Worm (Caenorhabditis elegans) whole organism, young adult: ENCODE data around the gene str-146.
A peak's percentile ranks its signal among the peaks of the same experiment; 100 is the strongest.

Source experiments
- B0019.2 ChIP-seq: fragments of 200-800 bp; sonication (Bioruptor generic); conservative IDR thresholded peaks from 2 replicates; pipeline ENCODE4 v1.3.6; 2022; ENCODE audit warnings: missing genetic modification reagents, missing genetic modification characterization, missing compliant biosample characterization
- B0336.3 ChIP-seq: fragments of 200-800 bp; sonication (Bioruptor generic); IDR thresholded peaks from 2 replicates; pipeline ENCODE4 v1.3.6; 2022; ENCODE audit warnings: missing genetic modification characterization, missing compliant biosample characterization
- C06A6.2 ChIP-seq: fragments of 200-800 bp; sonication (Bioruptor generic); conservative IDR thresholded peaks from 2 replicates; pipeline ENCODE4 v1.3.6; 2022; ENCODE audit warnings: missing genetic modification characterization, missing compliant biosample characterization
- C17E4.6 ChIP-seq: fragments of 200-800 bp; sonication (Bioruptor generic); IDR thresholded peaks from 2 replicates; pipeline ENCODE4 v1.3.6; 2022; ENCODE audit warnings: missing genetic modification reagents, missing genetic modification characterization, missing compliant biosample characterization
- D2030.7 ChIP-seq: fragments of 200-800 bp; sonication (Bioruptor generic); IDR thresholded peaks from 2 replicates; pipeline ENCODE4 v1.3.6; 2022; ENCODE audit warnings: missing genetic modification reagents, missing genetic modification characterization, missing compliant biosample characterization
- F39B2.1 ChIP-seq: fragments of 200-800 bp; sonication (Bioruptor generic); IDR thresholded peaks from 2 replicates; pipeline ENCODE4 v1.3.6; 2022; ENCODE audit warnings: missing genetic modification reagents, missing genetic modification characterization, missing compliant biosample characterization
- K12H6.12 ChIP-seq: fragments of 200-800 bp; sonication (Bioruptor generic); optimal IDR thresholded peaks from 2 replicates; lab custom pipeline; 2018; ENCODE audit warnings: mild to moderate bottlenecking, missing genetic modification characterization, missing compliant biosample characterization
- T26A5.8 ChIP-seq: sonication (generic microtip); optimal IDR thresholded peaks from 2 replicates; lab custom pipeline; 2016; ENCODE audit warnings: missing genetic modification characterization, missing compliant biosample characterization
- Y53G8AR.9 ChIP-seq: fragments of 200-800 bp; sonication (Bioruptor generic); conservative IDR thresholded peaks from 2 replicates; pipeline ENCODE4 v1.3.6; 2022; ENCODE audit warnings: missing genetic modification reagents, missing genetic modification characterization, missing compliant biosample characterization
- Y95B8A.8 ChIP-seq: fragments of 200-800 bp; sonication (Bioruptor generic); IDR thresholded peaks from 2 replicates; pipeline ENCODE4 v1.3.6; 2022; ENCODE audit warnings: missing genetic modification reagents, missing genetic modification characterization, missing compliant biosample characterization
- ZK185.1 ChIP-seq: sonication (generic microtip); optimal IDR thresholded peaks from 2 replicates; lab custom pipeline; 2016; ENCODE audit warnings: mild to moderate bottlenecking, missing genetic modification characterization, missing compliant biosample characterization; ENCODE audit not compliant: poor library complexity, severe bottlenecking
- athp-1 ChIP-seq: sonication (generic microtip); optimal IDR thresholded peaks from 2 replicates; lab custom pipeline; 2017; ENCODE audit warnings: mild to moderate bottlenecking, missing genetic modification characterization, missing compliant biosample characterization
- attf-3 ChIP-seq: fragments of 200-800 bp; sonication (Bioruptor generic); conservative IDR thresholded peaks from 2 replicates; pipeline ENCODE4 v1.3.6; 2022; ENCODE audit warnings: missing genetic modification reagents, missing genetic modification characterization, missing compliant biosample characterization
- attf-6 ChIP-seq: fragments of 200-800 bp; sonication (Bioruptor generic); IDR thresholded peaks from 2 replicates; pipeline ENCODE4 v1.3.6; 2022; ENCODE audit warnings: missing genetic modification reagents, missing genetic modification characterization, missing compliant biosample characterization
- ceh-91 ChIP-seq: fragments of 200-800 bp; sonication (Bioruptor generic); IDR thresholded peaks from 2 replicates; pipeline ENCODE4 v1.3.6; 2022; ENCODE audit warnings: missing genetic modification reagents, missing genetic modification characterization, missing compliant biosample characterization
- egl-18 ChIP-seq: fragments of 200-800 bp; sonication (Bioruptor generic); IDR thresholded peaks from 2 replicates; pipeline ENCODE4 v1.3.6; 2022; ENCODE audit warnings: missing genetic modification reagents, missing genetic modification characterization, missing compliant biosample characterization
- egl-44 ChIP-seq: fragments of 200-800 bp; sonication (Bioruptor generic); IDR thresholded peaks from 2 replicates; pipeline ENCODE4 v1.3.6; 2022; ENCODE audit warnings: missing genetic modification reagents, missing genetic modification characterization, missing compliant biosample characterization
- egrh-3 ChIP-seq: fragments of 200-800 bp; sonication (Bioruptor generic); IDR thresholded peaks from 2 replicates; pipeline ENCODE4 v1.3.6; 2022; ENCODE audit warnings: missing genetic modification reagents, missing genetic modification characterization, missing compliant biosample characterization
- fkh-3 ChIP-seq: sonication (generic microtip); optimal IDR thresholded peaks from 2 replicates; lab custom pipeline; 2016; ENCODE audit warnings: mild to moderate bottlenecking, missing genetic modification characterization, missing compliant biosample characterization
- hlh-12 ChIP-seq: sonication (generic microtip); optimal IDR thresholded peaks from 2 replicates; lab custom pipeline; 2016; ENCODE audit warnings: missing genetic modification characterization, missing compliant biosample characterization
- hmg-1.2 ChIP-seq: fragments of 200-800 bp; sonication (Bioruptor generic); IDR thresholded peaks from 2 replicates; pipeline ENCODE4 v1.3.6; 2022; ENCODE audit warnings: missing genetic modification reagents, missing genetic modification characterization, missing compliant biosample characterization
- hsf-1 ChIP-seq: fragments of 200-800 bp; sonication (Bioruptor generic); IDR thresholded peaks from 2 replicates; pipeline ENCODE4 v1.3.6; 2022; ENCODE audit warnings: missing genetic modification reagents, missing genetic modification characterization, missing compliant biosample characterization
- lin-35 ChIP-seq, 3 experiments: fragments of 150-350 bp in 2 of 3; sonication (generic microtip) in 1 of 3; optimal IDR thresholded peaks; 2 replicates each; lab custom pipeline; 2014 to 2018; ENCODE audit warnings: missing biosample characterization in 3 of 3, missing genetic modification characterization in 3 of 3, missing genetic modification reagents in 3 of 3
- madf-3 ChIP-seq: fragments of 200-800 bp; sonication (Bioruptor generic); IDR thresholded peaks from 2 replicates; pipeline ENCODE4 v1.3.6; 2022; ENCODE audit warnings: missing genetic modification reagents, missing genetic modification characterization, missing compliant biosample characterization
- madf-6 ChIP-seq: fragments of 200-800 bp; sonication (Bioruptor generic); IDR thresholded peaks from 2 replicates; pipeline ENCODE4 v1.3.6; 2022; ENCODE audit warnings: missing genetic modification reagents, missing genetic modification characterization, missing compliant biosample characterization
- madf-8 ChIP-seq: fragments of 200-800 bp; sonication (Bioruptor generic); conservative IDR thresholded peaks from 2 replicates; pipeline ENCODE4 v1.3.6; 2022; ENCODE audit warnings: missing genetic modification reagents, missing genetic modification characterization, missing compliant biosample characterization
- mxl-1 ChIP-seq: sonication (generic microtip); optimal IDR thresholded peaks from 2 replicates; lab custom pipeline; 2016; ENCODE audit warnings: missing genetic modification characterization, missing compliant biosample characterization
- nfyb-1 ChIP-seq: fragments of 200-800 bp; sonication (Bioruptor generic); IDR thresholded peaks from 2 replicates; pipeline ENCODE4 v1.3.6; 2022; ENCODE audit warnings: missing genetic modification reagents, missing genetic modification characterization, missing compliant biosample characterization
- nhr-179 ChIP-seq: sonication (generic microtip); optimal IDR thresholded peaks from 2 replicates; lab custom pipeline; 2016; ENCODE audit warnings: mild to moderate bottlenecking, missing genetic modification characterization, missing compliant biosample characterization
- pbrm-1 ChIP-seq: fragments of 200-800 bp; sonication (Bioruptor generic); IDR thresholded peaks from 2 replicates; pipeline ENCODE4 v1.3.6; 2022; ENCODE audit warnings: missing genetic modification reagents, missing genetic modification characterization, missing compliant biosample characterization
- rcor-1 ChIP-seq: fragments of 200-800 bp; sonication (Bioruptor generic); IDR thresholded peaks from 2 replicates; pipeline ENCODE4 v1.3.6; 2022; ENCODE audit warnings: missing genetic modification reagents, missing genetic modification characterization, missing compliant biosample characterization
- rec-8 ChIP-seq, 2 experiments: sonication (generic microtip); optimal IDR thresholded peaks; 2 replicates each; lab custom pipeline; 2016; ENCODE audit warnings: mild to moderate bottlenecking in 2 of 2, missing genetic modification characterization in 2 of 2, missing genetic modification reagents in 2 of 2, missing genotype in 2 of 2, missing biosample characterization in 1 of 2, missing compliant biosample characterization in 1 of 2, moderate library complexity in 1 of 2
- repo-1 ChIP-seq: sonication (generic microtip); optimal IDR thresholded peaks from 2 replicates; lab custom pipeline; 2017; ENCODE audit warnings: mild to moderate bottlenecking, missing genetic modification characterization, missing compliant biosample characterization
- sdz-38 ChIP-seq: sonication (generic microtip); optimal IDR thresholded peaks from 2 replicates; lab custom pipeline; 2016; ENCODE audit warnings: missing genotype, missing genetic modification characterization, missing compliant biosample characterization
- tbp1 ChIP-seq: fragments of 200-800 bp; sonication (Bioruptor generic); optimal IDR thresholded peaks from 2 replicates; lab custom pipeline; 2018; ENCODE audit warnings: mild to moderate bottlenecking, missing genetic modification characterization, missing compliant biosample characterization
- tbx-9 ChIP-seq: sonication (generic microtip); optimal IDR thresholded peaks from 2 replicates; lab custom pipeline; 2016; ENCODE audit warnings: borderline replicate concordance, missing genetic modification characterization, inconsistent platforms, missing compliant biosample characterization
- unc-62 ChIP-seq: fragments of 150-350 bp; optimal IDR thresholded peaks from 2 replicates; lab custom pipeline; 2014; ENCODE audit warnings: missing biosample characterization, missing genetic modification reagents, missing genetic modification characterization
- xnd-1 ChIP-seq: sonication (generic microtip); optimal IDR thresholded peaks from 2 replicates; lab custom pipeline; 2016; ENCODE audit warnings: missing genotype, missing genetic modification reagents, missing genetic modification characterization, missing compliant biosample characterization
- ztf-18 ChIP-seq: sonication (generic microtip); optimal IDR thresholded peaks from 2 replicates; lab custom pipeline; 2016; ENCODE audit warnings: missing genotype, mild to moderate bottlenecking, missing genetic modification characterization, missing compliant biosample characterization
- ztf-22 ChIP-seq: fragments of 200-800 bp; sonication (Bioruptor generic); optimal IDR thresholded peaks from 2 replicates; lab custom pipeline; 2018; ENCODE audit warnings: mild to moderate bottlenecking, missing genetic modification characterization, moderate library complexity, missing compliant biosample characterization
- ztf-26 ChIP-seq: sonication (generic microtip); optimal IDR thresholded peaks from 2 replicates; lab custom pipeline; 2017; ENCODE audit warnings: missing genetic modification characterization, missing compliant biosample characterization

Gene str-146

ce11 chrV:8067800-8068199 lies 27.5 kb downstream of the str-146 start, which contains the start of gene str-140:
Gene str-140 (minus strand): TSS chrV:8067900.
- TF ChIP-seq repo-1 (tag; lab: Kevin White, UChicago) (no peak), D2030.7 (GFP tag; lab: Robert Waterston, UW) (no peak), ZK185.1 (no peak), Y53G8AR.9 (GFP tag; lab: Robert Waterston, UW) (no peak), egrh-3 (GFP tag; lab: Robert Waterston, UW) (no peak), hsf-1 (GFP tag; lab: Robert Waterston, UW) (no peak), egl-44 (GFP tag; lab: Robert Waterston, UW) (no peak), mxl-1 (tag; lab: Kevin White, UChicago) (no peak), ztf-26 (no peak), pbrm-1 (GFP tag; lab: Robert Waterston, UW) (no peak), tbp1 (GFP tag; lab: Kevin White, UChicago) (no peak), athp-1 (tag; lab: Kevin White, UChicago) (no peak), attf-3 (GFP tag; lab: Robert Waterston, UW) (no peak), rec-8 (tag; optimal IDR thresholded peaks at IDR 0.05; lab: Kevin White, UChicago) (no peak), B0336.3 (no peak)

ce11 chrV:8062074-8062473 lies 33.2 kb downstream of the str-146 start, which contains the start of gene str-139:
Gene str-139 (minus strand): TSS chrV:8062174.
- no peak for TF ChIP-seq tbx-9 (tag; lab: Kevin White, UChicago)
- no peak for TF ChIP-seq egl-44 (GFP tag; lab: Robert Waterston, UW)
- no peak for TF ChIP-seq C17E4.6 (GFP tag; lab: Robert Waterston, UW)
- TF ChIP-seq F39B2.1 = no peak
- TF ChIP-seq hlh-12 (tag; lab: Kevin White, UChicago) = no peak
- TF ChIP-seq unc-62 (GFP tag; lab: Kevin White, UChicago) = no peak
- TF ChIP-seq egl-18 (GFP tag; lab: Robert Waterston, UW) = no peak
- TF ChIP-seq Y95B8A.8 (GFP tag; lab: Robert Waterston, UW) = no peak
- no peak for TF ChIP-seq hmg-1.2 (GFP tag; lab: Robert Waterston, UW)
- TF ChIP-seq fkh-3 (tag; lab: Kevin White, UChicago) = no peak
- TF ChIP-seq C06A6.2 (GFP tag; lab: Robert Waterston, UW) = no peak
- TF ChIP-seq ztf-22 (GFP tag; lab: Kevin White, UChicago) = no peak
- TF ChIP-seq K12H6.12 (tag; lab: Kevin White, UChicago) = no peak
- TF ChIP-seq sdz-38 = no peak
- TF ChIP-seq madf-8 (GFP tag; lab: Robert Waterston, UW) = no peak
- TF ChIP-seq attf-6 = no peak
- TF ChIP-seq madf-3 (GFP tag; lab: Robert Waterston, UW) = no peak

- TF ChIP-seq T26A5.8 (tag; lab: Kevin White, UChicago) = no peak
- no peak for TF ChIP-seq lin-35 (GFP tag; optimal IDR thresholded peaks at IDR 0.05; lab: Kevin White, UChicago)
- no peak for TF ChIP-seq nhr-179 (tag; lab: Kevin White, UChicago)
- no peak for TF ChIP-seq rcor-1 (GFP tag; lab: Robert Waterston, UW)
These were observed 36.9 kb downstream of the str-146 start, which contains the start of gene str-138 for ce11 chrV:8058359-8058758. Gene str-138 (plus strand): TSS chrV:8058659.

ce11 chrV:8057771-8058170 lies 37.5 kb downstream of the str-146 start:
- TF ChIP-seq hsf-1 (GFP tag; lab: Robert Waterston, UW) = peak; percentile 85
- 0 out of 2 replicates have a peak, but pooled peaks have one; percentile 28 for TF ChIP-seq ceh-91 (GFP tag; lab: Robert Waterston, UW)
- TF ChIP-seq madf-6 = peak; percentile 89
- TF ChIP-seq D2030.7 (GFP tag; lab: Robert Waterston, UW) = peak; percentile 61
- TF ChIP-seq B0019.2 = peak; percentile 20; the same call in 1 of the 2 replicates
- TF ChIP-seq madf-8 (GFP tag; lab: Robert Waterston, UW) = peak; percentile 79
- peak; percentile 48 for TF ChIP-seq xnd-1 (tag; lab: Kevin White, UChicago)
- peak; percentile 72; the same call in 1 of the 2 replicates for TF ChIP-seq madf-3 (GFP tag; lab: Robert Waterston, UW)
- TF ChIP-seq nfyb-1 (GFP tag; lab: Robert Waterston, UW) = 0 out of 2 replicates have a peak, but pooled peaks have one; percentile 22
- TF ChIP-seq F39B2.1 = peak; percentile 69; the same call in 1 of the 2 replicates
- peak; percentile 84 for TF ChIP-seq ztf-18 (tag; lab: Kevin White, UChicago)
